Fruit fly (Drosophila melanogaster): ENCODE data around the gene CG14618.

CG14618 gene

dm6 chrX:22461218-22461760, 12.2 kb upstream of the CG14618 start:
- no peak for TF ChIP-seq Gug (GFP tag; IDR thresholded peaks at IDR 0.05)
- TF ChIP-seq salr (GFP tag; optimal IDR thresholded peaks at IDR 0.05) = no peak
- no peak for TF ChIP-seq lz (GFP tag; optimal IDR thresholded peaks at IDR 0.05)
- no peak for TF ChIP-seq fd85E (GFP tag; optimal IDR thresholded peaks at IDR 0.05)
- TF ChIP-seq CG16779 (tag; optimal IDR thresholded peaks at IDR 0.05) = no peak
- no peak for TF ChIP-seq CG11294 (GFP tag; IDR thresholded peaks at IDR 0.05)
- TF ChIP-seq ss (GFP tag; optimal IDR thresholded peaks at IDR 0.05) = no peak
- TF ChIP-seq CG10669 (GFP tag; optimal IDR thresholded peaks at IDR 0.05) = no peak
- TF ChIP-seq CG7368 (GFP tag; optimal IDR thresholded peaks at IDR 0.05) = peak; percentile 6
- TF ChIP-seq eg (GFP tag; IDR thresholded peaks at IDR 0.05) = peak; percentile 58; the same call in 1 of the 3 replicates
- TF ChIP-seq CG31627 (GFP tag; optimal IDR thresholded peaks at IDR 0.05) = no peak
- 0 out of 2 replicates have a peak, but pooled peaks have one; percentile 22 for TF ChIP-seq CG15336 (GFP tag; IDR thresholded peaks at IDR 0.05)
- TF ChIP-seq OdsH (GFP tag; optimal IDR thresholded peaks at IDR 0.05) = no peak
- no peak for TF ChIP-seq Eip78C (GFP tag)
- TF ChIP-seq CG8632 (GFP tag; optimal IDR thresholded peaks at IDR 0.05) = no peak
- no peak for TF ChIP-seq net (GFP tag; optimal IDR thresholded peaks at IDR 0.05)
- TF ChIP-seq fd59A (GFP tag; optimal IDR thresholded peaks at IDR 0.05) = no peak
- TF ChIP-seq Smox (GFP tag; optimal IDR thresholded peaks at IDR 0.05) = no peak
- no peak for TF ChIP-seq Eip93F (GFP tag; optimal IDR thresholded peaks at IDR 0.05)

- TF ChIP-seq Met (GFP tag; optimal IDR thresholded peaks at IDR 0.05) (no peak), CG10669 (GFP tag; optimal IDR thresholded peaks at IDR 0.05) (no peak), CG6163 (GFP tag; IDR thresholded peaks at IDR 0.05) (no peak), CG11762 (GFP tag; optimal IDR thresholded peaks at IDR 0.05; ENCODE audit: insufficient read depth) (no peak)
Observed at dm6 chrX:22471819-22472218, 1.7 kb upstream of the CG14618 start, which contains the start of gene CG14613. Gene CG14613 (minus strand): TSS chrX:22472021.

dm6 chrX:22474881-22475280, 1.4 kb downstream of the CG14618 start:
- no peak for TF ChIP-seq salr (GFP tag; optimal IDR thresholded peaks at IDR 0.05)
- no peak for TF ChIP-seq CG8632 (GFP tag; optimal IDR thresholded peaks at IDR 0.05)
- TF ChIP-seq svp (GFP tag) = no peak
- no peak for TF ChIP-seq CG3032 (tag; optimal IDR thresholded peaks at IDR 0.05)
- no peak for TF ChIP-seq Blimp-1 (GFP tag; optimal IDR thresholded peaks at IDR 0.05)
- no peak for TF ChIP-seq acj6 (GFP tag; optimal IDR thresholded peaks at IDR 0.05)
- TF ChIP-seq spab (GFP tag; optimal IDR thresholded peaks at IDR 0.05) = no peak
- no peak for TF ChIP-seq CG3919 (GFP tag; optimal IDR thresholded peaks at IDR 0.05)
- no peak for TF ChIP-seq pdm3 (GFP tag; optimal IDR thresholded peaks at IDR 0.05)
- no peak for TF ChIP-seq CG32006 (GFP tag; optimal IDR thresholded peaks at IDR 0.05)
- no peak for TF ChIP-seq CG10669 (GFP tag; optimal IDR thresholded peaks at IDR 0.05)
- no peak for TF ChIP-seq eg (GFP tag; IDR thresholded peaks at IDR 0.05)
- TF ChIP-seq cyc (GFP tag; optimal IDR thresholded peaks at IDR 0.05) = no peak

- TF ChIP-seq CG6163 (GFP tag; IDR thresholded peaks at IDR 0.05) (peak; percentile 52; the same call in 2 of the 3 replicates), svp (GFP tag) (no peak), Met (GFP tag; optimal IDR thresholded peaks at IDR 0.05) (no peak), CG16779 (tag; optimal IDR thresholded peaks at IDR 0.05) (no peak), cyc (GFP tag; optimal IDR thresholded peaks at IDR 0.05) (no peak), Hr38 (GFP tag; optimal IDR thresholded peaks at IDR 0.05) (no peak), Eip78C (GFP tag) (peak; percentile 69), Gug (GFP tag; IDR thresholded peaks at IDR 0.05) (no peak), Sox14 (GFP tag; optimal IDR thresholded peaks at IDR 0.05) (no peak), Hr39 (GFP tag; optimal IDR thresholded peaks at IDR 0.05) (no peak), Hr4 (GFP tag; optimal IDR thresholded peaks at IDR 0.05) (peak; percentile 7)
Observed at dm6 chrX:22477689-22478590, 4.4 kb downstream of the CG14618 start.

Data from whole organism, prepupa.